Worm (Caenorhabditis elegans) whole organism, L2 larva: Measurements from ENCODE around the gene clec-124.

Experiments
- C34F6.9 ChIP-seq: fragments of 150-350 bp; optimal IDR thresholded peaks from 2 replicates; lab custom pipeline; 2014; ENCODE audit warnings: missing biosample characterization, missing genetic modification characterization
- F13H6.1 ChIP-seq: sonication (generic microtip); optimal IDR thresholded peaks from 2 replicates; lab custom pipeline; 2016; ENCODE audit warnings: missing genetic modification characterization, missing compliant biosample characterization
- R02D3.7 ChIP-seq: fragments of 150-350 bp; optimal IDR thresholded peaks from 2 replicates; lab custom pipeline; 2014; ENCODE audit warnings: missing biosample characterization, missing genetic modification characterization
- ZK546.5 ChIP-seq: sonication (generic microtip); optimal IDR thresholded peaks from 2 replicates; lab custom pipeline; 2017; ENCODE audit warnings: missing biosample characterization, missing genetic modification characterization
- alr-1 ChIP-seq: fragments of 150-350 bp; optimal IDR thresholded peaks from 2 replicates; lab custom pipeline; 2014; ENCODE audit warnings: missing biosample characterization, missing genetic modification characterization
- aly-2 ChIP-seq: fragments of 150-350 bp; optimal IDR thresholded peaks from 2 replicates; lab custom pipeline; 2014; ENCODE audit warnings: missing biosample characterization, missing genetic modification characterization
- ama-1 ChIP-seq: fragments of 150-350 bp; optimal IDR thresholded peaks from 2 replicates; lab custom pipeline; 2018; ENCODE audit warnings: inconsistent platforms
- blmp-1 ChIP-seq: sonication (generic microtip); optimal IDR thresholded peaks from 2 replicates; lab custom pipeline; 2017; ENCODE audit warnings: missing genetic modification characterization, mild to moderate bottlenecking, missing compliant biosample characterization, antibody characterized with exemption, moderate library complexity; ENCODE audit not compliant: insufficient read depth
- ceh-16 ChIP-seq: fragments of 150-350 bp; optimal IDR thresholded peaks from 2 replicates; lab custom pipeline; 2014; ENCODE audit warnings: missing biosample characterization, missing genetic modification characterization
- crh-2 ChIP-seq: sonication (generic microtip); optimal IDR thresholded peaks from 2 replicates; lab custom pipeline; 2017; ENCODE audit warnings: missing biosample characterization, missing genetic modification characterization
- dmd-4 ChIP-seq: sonication (generic microtip); optimal IDR thresholded peaks from 2 replicates; lab custom pipeline; 2017; ENCODE audit warnings: missing biosample characterization, missing genetic modification characterization
- elt-3 ChIP-seq: sonication (generic microtip); optimal IDR thresholded peaks from 2 replicates; lab custom pipeline; 2017; ENCODE audit warnings: missing biosample characterization, missing genetic modification characterization
- fos-1 ChIP-seq: fragments of 150-350 bp; optimal IDR thresholded peaks from 2 replicates; lab custom pipeline; 2014; ENCODE audit warnings: missing biosample characterization, missing genetic modification characterization
- gmeb-1 ChIP-seq: fragments of 150-350 bp; optimal IDR thresholded peaks from 2 replicates; lab custom pipeline; 2014; ENCODE audit warnings: missing biosample characterization, missing genetic modification characterization
- lin-11 ChIP-seq: fragments of 150-350 bp; sonication (generic microtip); optimal IDR thresholded peaks from 2 replicates; lab custom pipeline; 2014; ENCODE audit warnings: missing biosample characterization, missing genetic modification characterization, inconsistent platforms, mixed read lengths
- lin-39 ChIP-seq: fragments of 150-350 bp; optimal IDR thresholded peaks from 2 replicates; lab custom pipeline; 2014; ENCODE audit warnings: missing biosample characterization, missing genetic modification reagents, missing genetic modification characterization
- lsy-2 ChIP-seq, 2 experiments: fragments of 150-350 bp in 1 of 2; sonication (generic microtip) in 1 of 2; optimal IDR thresholded peaks; 2 replicates each; lab custom pipeline; 2014 to 2017; ENCODE audit warnings: missing biosample characterization in 2 of 2, missing genetic modification characterization in 2 of 2
- mab-5 ChIP-seq: fragments of 150-350 bp; optimal IDR thresholded peaks from 2 replicates; lab custom pipeline; 2014; ENCODE audit warnings: missing biosample characterization, missing genetic modification characterization
- mdl-1 ChIP-seq, 2 experiments: fragments of 150-350 bp in 1 of 2; sonication (generic microtip) in 1 of 2; optimal IDR thresholded peaks; 2 replicates each; lab custom pipeline; 2017; ENCODE audit warnings: missing biosample characterization in 2 of 2, missing genetic modification characterization in 2 of 2
- nhr-21 ChIP-seq: fragments of 150-350 bp; optimal IDR thresholded peaks from 2 replicates; lab custom pipeline; 2014; ENCODE audit warnings: missing biosample characterization, missing genetic modification characterization
- nhr-23 ChIP-seq: fragments of 150-350 bp; optimal IDR thresholded peaks from 2 replicates; lab custom pipeline; 2014; ENCODE audit warnings: missing biosample characterization, missing genetic modification reagents, missing genetic modification characterization
- nhr-237 ChIP-seq: fragments of 150-350 bp; optimal IDR thresholded peaks from 2 replicates; lab custom pipeline; 2014; ENCODE audit warnings: missing biosample characterization, missing genetic modification characterization
- nhr-77 ChIP-seq: fragments of 150-350 bp; optimal IDR thresholded peaks from 2 replicates; lab custom pipeline; 2014; ENCODE audit warnings: missing biosample characterization, missing genetic modification characterization
- sem-4 ChIP-seq: fragments of 150-350 bp; optimal IDR thresholded peaks from 2 replicates; lab custom pipeline; 2014; ENCODE audit warnings: missing biosample characterization, missing genetic modification reagents, missing genetic modification characterization
- skn-1 ChIP-seq: sonication (generic microtip); optimal IDR thresholded peaks from 2 replicates; lab custom pipeline; 2017; ENCODE audit warnings: missing biosample characterization, missing genetic modification characterization
- sma-3 ChIP-seq: sonication (generic microtip); optimal IDR thresholded peaks from 2 replicates; lab custom pipeline; 2016; ENCODE audit warnings: missing genetic modification reagents, missing genetic modification characterization, missing compliant biosample characterization
- sma-9 ChIP-seq, 2 experiments: fragments of 150-350 bp in 1 of 2; sonication (generic microtip) in 1 of 2; optimal IDR thresholded peaks; 2 replicates each; lab custom pipeline; 2014 to 2016; ENCODE audit warnings: missing genetic modification characterization in 2 of 2, mild to moderate bottlenecking in 1 of 2, missing biosample characterization in 1 of 2, missing compliant biosample characterization in 1 of 2, missing genetic modification reagents in 1 of 2, moderate library complexity in 1 of 2
- snpc-4 ChIP-seq: fragments of 150-350 bp; optimal IDR thresholded peaks from 2 replicates; lab custom pipeline; 2014; ENCODE audit warnings: missing biosample characterization, missing genetic modification characterization
- unc-55 ChIP-seq: fragments of 150-350 bp; sonication (generic microtip); optimal IDR thresholded peaks from 3 replicates; lab custom pipeline; 2014; ENCODE audit warnings: missing biosample characterization, missing genetic modification reagents, missing genetic modification characterization
- ztf-1 ChIP-seq: fragments of 200-800 bp; sonication (Bioruptor generic); conservative IDR thresholded peaks from 2 replicates; pipeline ENCODE4 v1.3.6; 2022; ENCODE audit warnings: missing genetic modification characterization, missing compliant biosample characterization
- ztf-11 ChIP-seq: sonication (generic microtip); optimal IDR thresholded peaks from 2 replicates; lab custom pipeline; 2017; ENCODE audit warnings: missing biosample characterization, missing genetic modification characterization

Gene clec-124

ce11 chrII:3264704-3265103 is 15.2 kb downstream of the clec-124 start:
- TF ChIP-seq aly-2 (tag; lab: Kevin White, UChicago) (no peak), fos-1 (tag; lab: Kevin White, UChicago) (no peak), lin-39 (tag; lab: Kevin White, UChicago) (no peak), crh-2 (tag; lab: Kevin White, UChicago) (no peak)

ce11 chrII:3267365-3267764 is 17.9 kb downstream of the clec-124 start, which contains the start of gene F02E11.7:
Gene F02E11.7 (plus strand): TSS chrII:3267665.
- TF ChIP-seq ztf-1 (GFP tag; lab: Robert Waterston, UW) (no peak), lsy-2 (tag; optimal IDR thresholded peaks at IDR 0.05; lab: Kevin White, UChicago) (no peak), ztf-11 (no peak), blmp-1 (tag; lab: Kevin White, UChicago) (no peak), sem-4 (tag; lab: Kevin White, UChicago) (no peak), crh-2 (tag; lab: Kevin White, UChicago) (no peak), gmeb-1 (tag; lab: Kevin White, UChicago) (no peak), aly-2 (tag; lab: Kevin White, UChicago) (no peak), nhr-21 (no peak), lin-11 (tag; lab: Kevin White, UChicago) (no peak)

DNA sequence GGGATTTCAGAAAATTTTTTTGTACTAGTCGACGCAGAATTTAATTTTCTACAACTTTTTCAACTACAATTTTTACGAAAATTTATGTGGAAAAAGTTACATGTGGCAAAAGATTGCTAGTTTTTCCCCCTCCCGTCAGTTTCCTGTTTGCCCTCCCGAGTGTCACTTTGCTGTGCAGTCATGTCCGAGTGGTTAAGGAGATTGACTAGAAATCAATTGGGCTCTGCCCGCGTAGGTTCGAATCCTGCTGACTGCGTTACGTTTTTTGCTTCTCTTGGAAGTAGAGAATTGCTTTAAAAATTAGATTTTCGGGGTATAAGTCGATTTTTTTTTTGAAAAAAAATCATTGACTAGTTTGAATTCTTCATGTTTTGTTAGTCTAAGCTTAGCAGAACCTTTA is 18.3 kb downstream of the clec-124 start:
- TF ChIP-seq sma-3 (GFP tag; lab: Kevin White, UChicago) = no peak
- peak; percentile 12 for TF ChIP-seq crh-2 (tag; lab: Kevin White, UChicago)

ce11 chrII:3270598-3270997 is 21.1 kb downstream of the clec-124 start:
- TF ChIP-seq skn-1 (tag; lab: Kevin White, UChicago) (no peak), lsy-2 (tag; optimal IDR thresholded peaks at IDR 0.05; lab: Kevin White, UChicago) (peak in 1 of 2 experiments; percentile 38), mdl-1 (tag; optimal IDR thresholded peaks at IDR 0.05; lab: Kevin White, UChicago) (no peak), unc-55 (GFP tag; lab: Kevin White, UChicago) (peak; percentile 66), ama-1 (lab: Kevin White, UChicago) (no peak), C34F6.9 (tag; lab: Kevin White, UChicago) (peak; percentile 66), R02D3.7 (tag; lab: Kevin White, UChicago) (no peak)

- TF ChIP-seq lin-39 (tag; lab: Kevin White, UChicago) (no peak), sma-9 (GFP tag; optimal IDR thresholded peaks at IDR 0.05; lab: Kevin White, UChicago) (no peak), sma-9 (tag; optimal IDR thresholded peaks at IDR 0.05; lab: Kevin White, UChicago) (no peak), ztf-11 (no peak), elt-3 (tag; lab: Kevin White, UChicago) (no peak), nhr-23 (tag; lab: Kevin White, UChicago) (no peak), snpc-4 (tag; lab: Kevin White, UChicago) (no peak), blmp-1 (tag; lab: Kevin White, UChicago) (no peak), nhr-21 (no peak), dmd-4 (tag; lab: Kevin White, UChicago) (no peak), ceh-16 (tag; lab: Kevin White, UChicago) (no peak)
These were observed 25.4 kb downstream of the clec-124 start, which contains the start of gene F02E11.3 for ce11 chrII:3274923-3275322. Gene F02E11.3 (minus strand): TSS chrII:3275023.

- TF ChIP-seq snpc-4 (tag; lab: Kevin White, UChicago) (no peak), elt-3 (tag; lab: Kevin White, UChicago) (no peak), mab-5 (tag; lab: Kevin White, UChicago) (no peak), nhr-23 (tag; lab: Kevin White, UChicago) (no peak), alr-1 (tag; lab: Kevin White, UChicago) (no peak), ztf-11 (no peak), nhr-77 (tag; lab: Kevin White, UChicago) (no peak), nhr-237 (tag; lab: Kevin White, UChicago) (no peak), F13H6.1 (no peak), ama-1 (lab: Kevin White, UChicago) (no peak), ZK546.5 (tag; lab: Kevin White, UChicago) (no peak)
These were observed 28.2 kb downstream of the clec-124 start, which contains the start of gene F02E11.4 for ce11 chrII:3277686-3278085. Gene F02E11.4 (minus strand): TSS chrII:3277786.
